Worm (Caenorhabditis elegans) whole organism, early embryonic: Measurements from ENCODE around the gene F40G12.9.

ENCODE experiments used
- aly-1 ChIP-seq: sonication (generic microtip); optimal IDR thresholded peaks from 2 replicates; lab custom pipeline; 2016; ENCODE audit warnings: missing genetic modification characterization, missing compliant biosample characterization
- ama-1 ChIP-seq: fragments of 150-350 bp; optimal IDR thresholded peaks from 2 replicates; lab custom pipeline; 2014
- ceh-13 ChIP-seq: fragments of 200-800 bp; sonication (Bioruptor generic); optimal IDR thresholded peaks from 2 replicates; lab custom pipeline; 2018; ENCODE audit warnings: mild to moderate bottlenecking, missing genetic modification characterization, missing compliant biosample characterization
- ceh-36 ChIP-seq: sonication (generic microtip); optimal IDR thresholded peaks from 2 replicates; lab custom pipeline; 2016; ENCODE audit warnings: missing genetic modification characterization, inconsistent platforms, missing compliant biosample characterization
- scrt-1 ChIP-seq: fragments of 200-800 bp; sonication (Bioruptor generic); IDR thresholded peaks from 2 replicates; pipeline ENCODE4 v1.3.6; 2022; ENCODE audit warnings: missing genetic modification characterization, missing compliant biosample characterization

DNA sequence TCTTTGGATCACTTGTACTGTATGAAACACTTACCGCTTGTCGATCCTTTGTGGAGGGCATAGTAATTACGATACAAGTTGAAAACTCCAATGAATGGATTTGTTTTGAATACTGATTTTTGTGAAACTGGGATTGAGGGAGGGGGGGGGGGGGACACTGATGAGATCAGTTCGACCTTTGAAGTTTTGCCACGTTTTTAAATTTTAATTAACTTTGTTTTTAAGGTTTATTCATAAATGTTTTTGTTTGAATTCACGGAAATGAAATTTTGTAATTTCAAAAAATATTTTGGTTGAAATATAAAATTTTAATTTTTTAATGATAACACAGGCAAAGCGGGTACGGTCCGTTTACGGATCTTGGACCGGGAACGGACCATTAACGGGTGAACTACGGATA is 46.5 kb upstream of the F40G12.9 start, which contains the start of gene ent-3:
- no peak for TF ChIP-seq ceh-13 (GFP tag; lab: Kevin White, UChicago)
- no peak for TF ChIP-seq ama-1
- no peak for TF ChIP-seq aly-1 (tag; lab: Kevin White, UChicago)
- TF ChIP-seq ceh-36, result no peak
- TF ChIP-seq scrt-1 (GFP tag; lab: Robert Waterston, UW), result no peak
